Fruit fly (Drosophila melanogaster) whole organism, embryonic: ENCODE measurements around the gene CG13843.
A peak's percentile ranks its signal among the peaks of the same experiment; 100 is the strongest.

Source experiments
- Abd-B ChIP-seq: fragments of 200-800 bp; sonication (Bioruptor generic); optimal IDR thresholded peaks from 2 replicates; lab custom pipeline; 2018; ENCODE audit warnings: missing biosample characterization, mild to moderate bottlenecking, missing genetic modification characterization, moderate library complexity
- CG10209 ChIP-seq: fragments of 200-800 bp; sonication (Bioruptor generic); optimal IDR thresholded peaks from 3 replicates; lab custom pipeline; 2017; ENCODE audit warnings: missing biosample characterization, mild to moderate bottlenecking, missing genetic modification characterization, missing genetic modification reagents
- CG12071 ChIP-seq: fragments of 200-800 bp; sonication (Bioruptor generic); optimal IDR thresholded peaks from 3 replicates; lab custom pipeline; 2018; ENCODE audit warnings: missing biosample characterization, mild to moderate bottlenecking, missing genetic modification characterization
- CG12942 ChIP-seq: fragments of 200-800 bp; sonication (Bioruptor generic); optimal IDR thresholded peaks from 3 replicates; lab custom pipeline; 2016; ENCODE audit warnings: missing biosample characterization, missing genetic modification characterization
- CG14860 ChIP-seq: fragments of 200-800 bp; sonication (Bioruptor generic); IDR thresholded peaks from 3 replicates; pipeline ENCODE4 v1.3.6; 2022; ENCODE audit warnings: missing biosample characterization, missing genetic modification characterization; ENCODE audit not compliant: partially characterized antibody
- CG15479 ChIP-seq: fragments of 200-800 bp; sonication (Bioruptor generic); optimal IDR thresholded peaks from 3 replicates; lab custom pipeline; 2019; ENCODE audit warnings: missing biosample characterization, mild to moderate bottlenecking, missing genetic modification characterization, moderate library complexity
- CG1602 ChIP-seq: fragments of 200-800 bp; sonication (Bioruptor generic); optimal IDR thresholded peaks from 3 replicates; lab custom pipeline; 2016; ENCODE audit warnings: missing biosample characterization, missing genetic modification characterization
- CG18262 ChIP-seq: fragments of 200-800 bp; optimal IDR thresholded peaks from 3 replicates; lab custom pipeline; 2019; ENCODE audit warnings: missing biosample characterization, mild to moderate bottlenecking, missing genetic modification characterization, moderate library complexity
- CG18476 ChIP-seq: fragments of 200-800 bp; sonication (Bioruptor generic); optimal IDR thresholded peaks from 2 replicates; lab custom pipeline; 2016; ENCODE audit warnings: missing biosample characterization, mild to moderate bottlenecking, missing genetic modification characterization
- CG2678 ChIP-seq: fragments of 200-800 bp; sonication (Bioruptor generic); optimal IDR thresholded peaks from 3 replicates; lab custom pipeline; 2019; ENCODE audit warnings: missing biosample characterization, mild to moderate bottlenecking, missing genetic modification characterization, moderate library complexity
- CG3995 ChIP-seq: fragments of 200-800 bp; sonication (Bioruptor generic); optimal IDR thresholded peaks from 3 replicates; lab custom pipeline; 2016; ENCODE audit warnings: missing biosample characterization, missing genetic modification characterization
- CG4854 ChIP-seq: fragments of 200-800 bp; sonication (Bioruptor generic); optimal IDR thresholded peaks from 2 replicates; lab custom pipeline; 2016; ENCODE audit warnings: missing biosample characterization, missing genetic modification characterization, inconsistent platforms
- CG6272 ChIP-seq: fragments of 200-800 bp; sonication (Bioruptor generic); IDR thresholded peaks from 2 replicates; pipeline ENCODE4 v1.3.6; 2022; ENCODE audit warnings: missing biosample characterization, missing genetic modification characterization
- CG7372 ChIP-seq: fragments of 200-800 bp; sonication (Bioruptor generic); IDR thresholded peaks from 2 replicates; pipeline ENCODE4 v1.3.6; 2022; ENCODE audit warnings: missing biosample characterization, missing genetic modification characterization
- CG7556 ChIP-seq: fragments of 200-800 bp; sonication (Bioruptor generic); optimal IDR thresholded peaks from 2 replicates; lab custom pipeline; 2017; ENCODE audit warnings: missing biosample characterization, mild to moderate bottlenecking, missing genetic modification characterization
- D ChIP-seq, 2 experiments: fragments of 200-800 bp in 1 of 2; fragments of >200 bp in 1 of 2; sonication (Bioruptor generic) in 1 of 2; optimal IDR thresholded peaks; 2 replicates in 1 of 2; 3 replicates in 1 of 2; lab custom pipeline; 2017; ENCODE audit warnings: mild to moderate bottlenecking in 1 of 2, missing biosample characterization in 1 of 2, missing genetic modification characterization in 1 of 2, missing genetic modification reagents in 1 of 2
- Fer2 ChIP-seq: fragments of 200-800 bp; sonication (Bioruptor generic); optimal IDR thresholded peaks from 2 replicates; lab custom pipeline; 2018; ENCODE audit warnings: missing biosample characterization, mild to moderate bottlenecking, missing genetic modification characterization, moderate library complexity
- GATAe ChIP-seq: fragments of 200-800 bp; sonication (Bioruptor generic); conservative IDR thresholded peaks from 2 replicates; pipeline ENCODE4 v1.3.6; 2022; ENCODE audit warnings: missing biosample characterization, missing genetic modification characterization
- Gug ChIP-seq: fragments of 200-800 bp; sonication (Bioruptor generic); IDR thresholded peaks from 4 replicates; pipeline ENCODE4 v1.3.6; 2022; ENCODE audit warnings: missing biosample characterization, missing genetic modification characterization
- Myb ChIP-seq: fragments of 200-800 bp; sonication (Bioruptor generic); optimal IDR thresholded peaks from 2 replicates; lab custom pipeline; 2016; ENCODE audit warnings: missing biosample characterization, missing genetic modification characterization
- NC2α ChIP-seq: fragments of 200-800 bp; sonication (Bioruptor generic); optimal IDR thresholded peaks from 2 replicates; lab custom pipeline; 2016; ENCODE audit warnings: missing biosample characterization, missing genetic modification characterization
- Nf-YB ChIP-seq: fragments of 200-800 bp; sonication (Bioruptor generic); optimal IDR thresholded peaks from 3 replicates; lab custom pipeline; 2019; ENCODE audit warnings: missing biosample characterization, mild to moderate bottlenecking, missing genetic modification characterization, moderate library complexity
- Sin3A ChIP-seq: fragments of >200 bp; optimal IDR thresholded peaks from 2 replicates; lab custom pipeline; 2018
- Sry-β ChIP-seq: fragments of 200-800 bp; sonication (Bioruptor generic); optimal IDR thresholded peaks from 2 replicates; lab custom pipeline; 2018; ENCODE audit warnings: missing biosample characterization, mild to moderate bottlenecking, missing genetic modification characterization, moderate library complexity
- Usf ChIP-seq: fragments of 200-800 bp; sonication (Bioruptor generic); optimal IDR thresholded peaks from 2 replicates; lab custom pipeline; 2017; ENCODE audit warnings: missing genotype, missing biosample characterization, missing genetic modification characterization
- YL-1 ChIP-seq: fragments of 200-800 bp; sonication (Bioruptor generic); optimal IDR thresholded peaks from 3 replicates; lab custom pipeline; 2017; ENCODE audit warnings: missing biosample characterization, mild to moderate bottlenecking, missing genetic modification characterization
- ap ChIP-seq: fragments of 200-800 bp; sonication (Bioruptor generic); IDR thresholded peaks from 2 replicates; pipeline ENCODE4 v1.3.6; 2022; ENCODE audit warnings: missing biosample characterization, missing genetic modification characterization
- bcd ChIP-seq: fragments of 200-800 bp; sonication (Bioruptor generic); optimal IDR thresholded peaks from 2 replicates; lab custom pipeline; 2017; ENCODE audit warnings: missing biosample characterization, mild to moderate bottlenecking, missing genetic modification characterization
- bowl ChIP-seq: fragments of 200-800 bp; sonication (Bioruptor generic); IDR thresholded peaks from 2 replicates; pipeline ENCODE4 v1.3.6; 2022; ENCODE audit warnings: missing biosample characterization, missing genetic modification characterization
- chn ChIP-seq: fragments of 200-800 bp; sonication (Bioruptor generic); optimal IDR thresholded peaks from 2 replicates; lab custom pipeline; 2016; ENCODE audit warnings: missing biosample characterization, missing genetic modification characterization
- dati ChIP-seq: fragments of 200-800 bp; sonication (Bioruptor generic); IDR thresholded peaks from 2 replicates; pipeline ENCODE4 v1.3.6; 2022; ENCODE audit warnings: missing biosample characterization, missing genetic modification characterization
- exex ChIP-seq: fragments of 200-800 bp; sonication (Bioruptor generic); optimal IDR thresholded peaks from 4 replicates; lab custom pipeline; 2018; ENCODE audit warnings: missing biosample characterization, mild to moderate bottlenecking, missing genetic modification characterization, moderate library complexity
- jing ChIP-seq: fragments of 200-800 bp; sonication (Bioruptor generic); optimal IDR thresholded peaks from 2 replicates; lab custom pipeline; 2018; ENCODE audit warnings: missing biosample characterization, mild to moderate bottlenecking, missing genetic modification characterization
- klu ChIP-seq: fragments of 200-800 bp; sonication (Bioruptor generic); IDR thresholded peaks from 2 replicates; pipeline ENCODE4 v1.3.6; 2022; ENCODE audit warnings: missing biosample characterization, missing genetic modification characterization
- lilli ChIP-seq: fragments of 200-800 bp; sonication (Bioruptor generic); optimal IDR thresholded peaks from 3 replicates; lab custom pipeline; 2016; ENCODE audit warnings: missing biosample characterization, missing genetic modification characterization
- nerfin-2 ChIP-seq: fragments of 200-800 bp; sonication (Bioruptor generic); IDR thresholded peaks from 2 replicates; pipeline ENCODE4 v1.3.6; 2022; ENCODE audit warnings: missing biosample characterization, missing genetic modification characterization; ENCODE audit not compliant: partially characterized antibody
- otp ChIP-seq: fragments of 200-800 bp; sonication (Bioruptor generic); IDR thresholded peaks from 3 replicates; pipeline ENCODE4, ENCODE4 v1.3.6; 2022; ENCODE audit warnings: missing biosample characterization, missing genetic modification characterization
- pho ChIP-seq: fragments of 200-800 bp; sonication (Bioruptor generic); optimal IDR thresholded peaks from 2 replicates; lab custom pipeline; 2016; ENCODE audit warnings: missing biosample characterization, missing genetic modification characterization
- pnt ChIP-seq: fragments of 200-800 bp; sonication (Bioruptor generic); optimal IDR thresholded peaks from 3 replicates; lab custom pipeline; 2016; ENCODE audit warnings: missing biosample characterization, missing genetic modification characterization
- row ChIP-seq: fragments of 200-800 bp; sonication (Bioruptor generic); IDR thresholded peaks from 3 replicates; pipeline ENCODE4 v1.3.6; 2022; ENCODE audit warnings: missing biosample characterization, missing genetic modification characterization
- sim ChIP-seq: fragments of 200-800 bp; sonication (Bioruptor generic); IDR thresholded peaks from 2 replicates; pipeline ENCODE4 v1.3.6; 2022; ENCODE audit warnings: missing biosample characterization, missing genetic modification characterization
- sug ChIP-seq: fragments of 200-800 bp; optimal IDR thresholded peaks from 2 replicates; lab custom pipeline; 2019; ENCODE audit warnings: missing biosample characterization, mild to moderate bottlenecking, missing genetic modification characterization, moderate library complexity
- tll ChIP-seq, 2 experiments: fragments of 200-800 bp in 1 of 2; fragments of >200 bp in 1 of 2; sonication (Bioruptor generic) in 1 of 2; optimal IDR thresholded peaks; 2 replicates each; lab custom pipeline; 2017 to 2019; ENCODE audit warnings: missing biosample characterization in 2 of 2, missing genetic modification characterization in 2 of 2, mild to moderate bottlenecking in 1 of 2, moderate library complexity in 1 of 2
- trem ChIP-seq: fragments of 200-800 bp; optimal IDR thresholded peaks from 3 replicates; lab custom pipeline; 2019; ENCODE audit warnings: missing biosample characterization, mild to moderate bottlenecking, missing genetic modification characterization, moderate library complexity
- zen2 ChIP-seq: fragments of 200-800 bp; sonication (Bioruptor generic); IDR thresholded peaks from 3 replicates; pipeline ENCODE4 v1.3.6; 2022; ENCODE audit warnings: missing biosample characterization, missing genetic modification characterization; ENCODE audit not compliant: partially characterized antibody

The CG13843 gene

DNA sequence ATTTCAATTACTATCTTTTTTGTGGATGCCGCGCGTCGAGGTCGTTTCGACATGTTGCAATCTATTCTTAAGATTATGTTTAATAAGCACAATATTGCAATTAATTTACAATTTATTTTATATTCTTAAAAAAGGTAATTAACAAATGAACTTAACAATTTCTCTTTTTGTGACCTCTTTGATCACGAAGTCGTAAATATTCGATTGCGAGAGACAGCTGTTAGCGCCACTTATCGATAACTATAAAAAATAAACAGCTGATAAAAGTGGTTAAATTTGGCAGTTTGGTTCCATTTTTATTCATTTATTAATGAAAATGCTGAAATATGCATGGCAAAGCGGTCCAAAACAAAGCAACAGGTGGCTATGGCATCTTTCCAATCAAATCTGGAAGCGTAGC lies 4.2 kb downstream of the CG13843 start, which contains the start of the genes CG31156 and mRRF2 (continued):
- TF ChIP-seq GATAe (no peak), CG7372 (GFP tag; lab: Robert Waterston, UW) (no peak), Myb (GFP tag; lab: Kevin White, UChicago) (peak; percentile 28), CG3995 (peak; percentile 83), Sry-β (GFP tag; lab: Kevin White, UChicago) (no peak), sim (no peak), CG15479 (GFP tag; lab: Kevin White, UChicago) (no peak), NC2α (GFP tag; lab: Kevin White, UChicago) (no peak), Abd-B (GFP tag; lab: Kevin White, UChicago) (no peak), CG6272 (GFP tag; lab: Robert Waterston, UW) (no peak), Fer2 (tag; lab: Kevin White, UChicago) (no peak), CG1602 (GFP tag; lab: Kevin White, UChicago) (no peak), dati (no peak), jing (GFP tag; lab: Kevin White, UChicago) (no peak), nerfin-2 (GFP tag; lab: Robert Waterston, UW) (no peak), lilli (GFP tag; lab: Kevin White, UChicago) (no peak), exex (no peak), row (no peak), trem (peak; percentile 11), CG12942 (GFP tag; lab: Kevin White, UChicago) (no peak), Gug (GFP tag; lab: Robert Waterston, UW) (no peak), sug (no peak), Nf-YB (GFP tag; lab: Kevin White, UChicago) (no peak), klu (GFP tag; lab: Robert Waterston, UW) (no peak), CG14860 (GFP tag; lab: Robert Waterston, UW) (no peak), CG4854 (GFP tag; lab: Kevin White, UChicago) (no peak), CG18262 (tag; lab: Kevin White, UChicago) (no peak), CG12071 (GFP tag; lab: Kevin White, UChicago) (no peak), zen2 (no peak), pnt (no peak), CG18476 (no peak), CG10209 (GFP tag; lab: Kevin White, UChicago) (no peak), tll (GFP tag; optimal IDR thresholded peaks at IDR 0.05; lab: Kevin White, UChicago) (peak in 1 of 2 experiments; percentile 40), Sin3A (lab: Kevin White, UChicago) (no peak), ap (no peak), YL-1 (peak; percentile 22), Usf (GFP tag; lab: Kevin White, UChicago) (no peak), bcd (GFP tag; lab: Kevin White, UChicago) (no peak), chn (GFP tag; lab: Kevin White, UChicago) (no peak), CG7556 (GFP tag; lab: Kevin White, UChicago) (no peak), pho (no peak), bowl (GFP tag; lab: Robert Waterston, UW) (no peak), D (optimal IDR thresholded peaks at IDR 0.05; lab: Kevin White, UChicago) (no peak), D (GFP tag; optimal IDR thresholded peaks at IDR 0.05; lab: Kevin White, UChicago) (no peak), otp (no peak), CG2678 (tag; lab: Kevin White, UChicago) (no peak)
- TF ChIP-seq, all 482 proteins: peak for 19
